Worm (Caenorhabditis elegans) whole organism, L2 larva: Measurements from ENCODE around the gene aptf-3.
A peak's percentile ranks its signal among the peaks of the same experiment; 100 is the strongest.

Experiments used
- C34F6.9 ChIP-seq: fragments of 150-350 bp; optimal IDR thresholded peaks from 2 replicates; lab custom pipeline; 2014; ENCODE audit warnings: missing biosample characterization, missing genetic modification characterization
- F13H6.1 ChIP-seq: sonication (generic microtip); optimal IDR thresholded peaks from 2 replicates; lab custom pipeline; 2016; ENCODE audit warnings: missing genetic modification characterization, missing compliant biosample characterization
- R02D3.7 ChIP-seq: fragments of 150-350 bp; optimal IDR thresholded peaks from 2 replicates; lab custom pipeline; 2014; ENCODE audit warnings: missing biosample characterization, missing genetic modification characterization
- Y55F3AM.14 ChIP-seq: fragments of 200-800 bp; sonication (Bioruptor generic); optimal IDR thresholded peaks from 2 replicates; lab custom pipeline; 2018; ENCODE audit warnings: mild to moderate bottlenecking, missing genetic modification characterization, missing compliant biosample characterization
- ZK546.5 ChIP-seq: sonication (generic microtip); optimal IDR thresholded peaks from 2 replicates; lab custom pipeline; 2017; ENCODE audit warnings: missing biosample characterization, missing genetic modification characterization
- aly-2 ChIP-seq: fragments of 150-350 bp; optimal IDR thresholded peaks from 2 replicates; lab custom pipeline; 2014; ENCODE audit warnings: missing biosample characterization, missing genetic modification characterization
- blmp-1 ChIP-seq: sonication (generic microtip); optimal IDR thresholded peaks from 2 replicates; lab custom pipeline; 2017; ENCODE audit warnings: missing genetic modification characterization, mild to moderate bottlenecking, missing compliant biosample characterization, antibody characterized with exemption, moderate library complexity; ENCODE audit not compliant: insufficient read depth
- ceh-16 ChIP-seq: fragments of 150-350 bp; optimal IDR thresholded peaks from 2 replicates; lab custom pipeline; 2014; ENCODE audit warnings: missing biosample characterization, missing genetic modification characterization
- crh-2 ChIP-seq: sonication (generic microtip); optimal IDR thresholded peaks from 2 replicates; lab custom pipeline; 2017; ENCODE audit warnings: missing biosample characterization, missing genetic modification characterization
- dmd-4 ChIP-seq: sonication (generic microtip); optimal IDR thresholded peaks from 2 replicates; lab custom pipeline; 2017; ENCODE audit warnings: missing biosample characterization, missing genetic modification characterization
- egl-27 ChIP-seq: sonication (generic microtip); optimal IDR thresholded peaks from 3 replicates; lab custom pipeline; 2017; ENCODE audit warnings: missing biosample characterization, missing genetic modification reagents, missing genetic modification characterization
- fos-1 ChIP-seq: fragments of 150-350 bp; optimal IDR thresholded peaks from 2 replicates; lab custom pipeline; 2014; ENCODE audit warnings: missing biosample characterization, missing genetic modification characterization
- gmeb-1 ChIP-seq: fragments of 150-350 bp; optimal IDR thresholded peaks from 2 replicates; lab custom pipeline; 2014; ENCODE audit warnings: missing biosample characterization, missing genetic modification characterization
- lin-11 ChIP-seq: fragments of 150-350 bp; sonication (generic microtip); optimal IDR thresholded peaks from 2 replicates; lab custom pipeline; 2014; ENCODE audit warnings: missing biosample characterization, missing genetic modification characterization, inconsistent platforms, mixed read lengths
- lin-39 ChIP-seq: fragments of 150-350 bp; optimal IDR thresholded peaks from 2 replicates; lab custom pipeline; 2014; ENCODE audit warnings: missing biosample characterization, missing genetic modification reagents, missing genetic modification characterization
- mab-5 ChIP-seq: fragments of 150-350 bp; optimal IDR thresholded peaks from 2 replicates; lab custom pipeline; 2014; ENCODE audit warnings: missing biosample characterization, missing genetic modification characterization
- nhr-10 ChIP-seq: sonication (generic microtip); optimal IDR thresholded peaks from 2 replicates; lab custom pipeline; 2017; ENCODE audit warnings: missing biosample characterization, missing genetic modification characterization
- nhr-11 ChIP-seq: fragments of 150-350 bp; optimal IDR thresholded peaks from 2 replicates; lab custom pipeline; 2014; ENCODE audit warnings: missing biosample characterization, missing genetic modification characterization
- nhr-12 ChIP-seq: fragments of 150-350 bp; optimal IDR thresholded peaks from 2 replicates; lab custom pipeline; 2014; ENCODE audit warnings: missing biosample characterization, missing genetic modification characterization
- nhr-129 ChIP-seq: fragments of 150-350 bp; optimal IDR thresholded peaks from 2 replicates; lab custom pipeline; 2014; ENCODE audit warnings: missing biosample characterization, missing genetic modification characterization
- nhr-21 ChIP-seq: fragments of 150-350 bp; optimal IDR thresholded peaks from 2 replicates; lab custom pipeline; 2014; ENCODE audit warnings: missing biosample characterization, missing genetic modification characterization
- nhr-23 ChIP-seq: fragments of 150-350 bp; optimal IDR thresholded peaks from 2 replicates; lab custom pipeline; 2014; ENCODE audit warnings: missing biosample characterization, missing genetic modification reagents, missing genetic modification characterization
- nhr-237 ChIP-seq: fragments of 150-350 bp; optimal IDR thresholded peaks from 2 replicates; lab custom pipeline; 2014; ENCODE audit warnings: missing biosample characterization, missing genetic modification characterization
- nhr-77 ChIP-seq: fragments of 150-350 bp; optimal IDR thresholded peaks from 2 replicates; lab custom pipeline; 2014; ENCODE audit warnings: missing biosample characterization, missing genetic modification characterization
- skn-1 ChIP-seq: sonication (generic microtip); optimal IDR thresholded peaks from 2 replicates; lab custom pipeline; 2017; ENCODE audit warnings: missing biosample characterization, missing genetic modification characterization
- sma-3 ChIP-seq: sonication (generic microtip); optimal IDR thresholded peaks from 2 replicates; lab custom pipeline; 2016; ENCODE audit warnings: missing genetic modification reagents, missing genetic modification characterization, missing compliant biosample characterization
- sma-9 ChIP-seq, 2 experiments: fragments of 150-350 bp in 1 of 2; sonication (generic microtip) in 1 of 2; optimal IDR thresholded peaks; 2 replicates each; lab custom pipeline; 2014 to 2016; ENCODE audit warnings: missing genetic modification characterization in 2 of 2, mild to moderate bottlenecking in 1 of 2, missing biosample characterization in 1 of 2, missing compliant biosample characterization in 1 of 2, missing genetic modification reagents in 1 of 2, moderate library complexity in 1 of 2
- snpc-4 ChIP-seq: fragments of 150-350 bp; optimal IDR thresholded peaks from 2 replicates; lab custom pipeline; 2014; ENCODE audit warnings: missing biosample characterization, missing genetic modification characterization
- unc-55 ChIP-seq: fragments of 150-350 bp; sonication (generic microtip); optimal IDR thresholded peaks from 3 replicates; lab custom pipeline; 2014; ENCODE audit warnings: missing biosample characterization, missing genetic modification reagents, missing genetic modification characterization
- unc-62 ChIP-seq: fragments of 150-350 bp; optimal IDR thresholded peaks from 2 replicates; lab custom pipeline; 2014; ENCODE audit warnings: missing biosample characterization, missing genetic modification reagents, missing genetic modification characterization
- ztf-1 ChIP-seq: fragments of 200-800 bp; sonication (Bioruptor generic); conservative IDR thresholded peaks from 2 replicates; pipeline ENCODE4 v1.3.6; 2022; ENCODE audit warnings: missing genetic modification characterization, missing compliant biosample characterization
- ztf-11 ChIP-seq: sonication (generic microtip); optimal IDR thresholded peaks from 2 replicates; lab custom pipeline; 2017; ENCODE audit warnings: missing biosample characterization, missing genetic modification characterization
- ztf-4 ChIP-seq: fragments of 150-350 bp; optimal IDR thresholded peaks from 2 replicates; lab custom pipeline; 2014; ENCODE audit warnings: missing biosample characterization, missing genetic modification characterization

aptf-3 gene

ce11 chrII:8616155-8616554 is 22.2 kb downstream of the aptf-3 start:
- TF ChIP-seq fos-1 (tag; lab: Kevin White, UChicago) (no peak), egl-27 (tag; lab: Kevin White, UChicago) (no peak), F13H6.1 (tag; lab: Kevin White, UChicago) (no peak), lin-39 (tag; lab: Kevin White, UChicago) (no peak)

ce11 chrII:8617516-8617915 is 23.5 kb downstream of the aptf-3 start, which contains the start of gene chhy-1:
chhy-1 (minus strand) TSS chrII:8617616.
- TF ChIP-seq C34F6.9 (tag; lab: Kevin White, UChicago) (no peak), nhr-77 (tag; lab: Kevin White, UChicago) (no peak), unc-55 (GFP tag; lab: Kevin White, UChicago) (no peak), F13H6.1 (tag; lab: Kevin White, UChicago) (no peak), Y55F3AM.14 (no peak), egl-27 (tag; lab: Kevin White, UChicago) (no peak), aly-2 (tag; lab: Kevin White, UChicago) (no peak), skn-1 (tag; lab: Kevin White, UChicago) (no peak), ceh-16 (no peak), ztf-1 (GFP tag; lab: Robert Waterston, UW) (no peak), crh-2 (no peak), nhr-21 (tag; lab: Kevin White, UChicago) (no peak), nhr-11 (tag; lab: Kevin White, UChicago) (no peak), unc-62 (no peak), mab-5 (tag; lab: Kevin White, UChicago) (no peak), ztf-11 (no peak), nhr-23 (tag; lab: Kevin White, UChicago) (no peak), lin-11 (no peak), blmp-1 (tag; lab: Kevin White, UChicago) (no peak)

- TF ChIP-seq nhr-23 (tag; lab: Kevin White, UChicago) (no peak), unc-55 (GFP tag; lab: Kevin White, UChicago) (no peak), R02D3.7 (tag; lab: Kevin White, UChicago) (no peak), nhr-237 (tag; lab: Kevin White, UChicago) (no peak), ztf-11 (no peak), ceh-16 (no peak), ztf-4 (tag; lab: Kevin White, UChicago) (no peak), unc-62 (no peak), ztf-1 (GFP tag; lab: Robert Waterston, UW) (no peak), dmd-4 (no peak), sma-3 (no peak), nhr-10 (no peak), aly-2 (tag; lab: Kevin White, UChicago) (no peak), nhr-129 (tag; lab: Kevin White, UChicago) (no peak), snpc-4 (tag; lab: Kevin White, UChicago) (no peak), ZK546.5 (tag; lab: Kevin White, UChicago) (no peak), egl-27 (tag; lab: Kevin White, UChicago) (no peak)
- TF ChIP-seq, all 48 proteins: peak for 0
These were observed 27.9 kb downstream of the aptf-3 start, which contains the start of gene T22C8.3 for ce11 chrII:8621883-8622282. T22C8.3 (minus strand) TSS chrII:8621983.

DNA sequence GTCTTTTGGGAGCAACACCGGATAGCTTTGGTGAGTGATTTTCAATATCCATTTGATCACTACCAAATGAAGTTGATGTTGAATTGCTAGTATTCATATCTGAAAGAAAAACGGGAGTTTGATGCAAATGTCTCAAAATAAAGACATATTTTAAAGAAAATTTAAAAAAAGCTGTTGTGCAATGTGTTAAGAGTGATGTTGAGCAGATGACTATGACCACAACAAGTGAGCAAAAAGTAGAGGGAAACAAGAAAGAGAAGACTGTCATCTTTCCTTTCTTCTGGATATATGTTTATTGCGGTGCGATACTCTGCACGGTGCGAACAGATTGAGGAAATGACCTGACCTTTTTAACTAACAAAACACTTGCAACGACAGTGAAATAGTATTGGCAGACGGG is 29.4 kb downstream of the aptf-3 start, which contains the start of gene T22C8.4:
Gene T22C8.4 (minus strand): TSS at position 101 of the 400 bp plus-strand sequence.
- TF ChIP-seq nhr-12: no peak

DNA sequence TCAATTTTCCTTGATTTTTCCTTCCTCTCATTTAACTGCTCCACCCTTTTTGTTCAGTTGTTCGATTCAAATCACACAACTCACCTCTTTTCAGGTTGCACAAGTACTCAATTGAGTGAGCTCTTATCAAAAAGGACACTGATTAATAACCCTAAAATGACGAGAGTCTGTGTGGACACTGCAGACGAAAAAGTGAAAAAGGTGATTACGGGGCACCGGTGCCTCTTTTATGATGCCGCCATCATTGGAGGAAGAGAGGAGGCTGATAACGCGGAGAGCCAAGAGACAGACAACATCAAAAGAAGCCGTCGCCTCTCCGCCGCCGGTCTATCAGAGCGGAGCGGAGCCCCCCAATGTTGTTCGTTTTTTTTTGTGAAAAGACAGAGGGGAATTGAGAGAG is 31.2 kb downstream of the aptf-3 start, which contains the start of gene sptf-2:
Gene sptf-2 (plus strand): TSS at position 297 of the 400 bp plus-strand sequence.
- TF ChIP-seq crh-2: peak; percentile 29
- TF ChIP-seq F13H6.1 (tag; lab: Kevin White, UChicago): peak; percentile 5
- no peak for TF ChIP-seq nhr-10
- TF ChIP-seq sma-9 (GFP tag; optimal IDR thresholded peaks at IDR 0.05; lab: Kevin White, UChicago): peak; percentile 1
- no peak for TF ChIP-seq sma-9 (tag; optimal IDR thresholded peaks at IDR 0.05; lab: Kevin White, UChicago)
- TF ChIP-seq fos-1 (tag; lab: Kevin White, UChicago): peak; percentile 97
- TF ChIP-seq gmeb-1 (tag; lab: Kevin White, UChicago): peak; percentile 9
